Fruit fly (Drosophila melanogaster) whole organism: Measurements from ENCODE around the gene CG32625.

Experiments
- CG8478 ChIP-seq: fragments of >200 bp; optimal IDR thresholded peaks from 2 replicates; lab custom pipeline; 2018; ENCODE audit warnings: inconsistent platforms
- Dll ChIP-seq: fragments of >200 bp; optimal IDR thresholded peaks from 2 replicates; lab custom pipeline; 2017
- EcR ChIP-seq, 2 experiments: fragments of >200 bp; optimal IDR thresholded peaks; 2 replicates each; lab custom pipeline; 2017; ENCODE audit warnings: missing biosample characterization in 2 of 2, missing genetic modification characterization in 2 of 2, missing genetic modification reagents in 2 of 2
- pan ChIP-seq: fragments of >200 bp; optimal IDR thresholded peaks from 2 replicates; lab custom pipeline; 2017
- psq ChIP-seq: fragments of >200 bp; optimal IDR thresholded peaks from 2 replicates; lab custom pipeline; 2017
- usp ChIP-seq: fragments of >200 bp; optimal IDR thresholded peaks from 2 replicates; lab custom pipeline; 2017; ENCODE audit warnings: missing biosample characterization, missing genetic modification characterization, mixed read lengths

Gene CG32625

DNA sequence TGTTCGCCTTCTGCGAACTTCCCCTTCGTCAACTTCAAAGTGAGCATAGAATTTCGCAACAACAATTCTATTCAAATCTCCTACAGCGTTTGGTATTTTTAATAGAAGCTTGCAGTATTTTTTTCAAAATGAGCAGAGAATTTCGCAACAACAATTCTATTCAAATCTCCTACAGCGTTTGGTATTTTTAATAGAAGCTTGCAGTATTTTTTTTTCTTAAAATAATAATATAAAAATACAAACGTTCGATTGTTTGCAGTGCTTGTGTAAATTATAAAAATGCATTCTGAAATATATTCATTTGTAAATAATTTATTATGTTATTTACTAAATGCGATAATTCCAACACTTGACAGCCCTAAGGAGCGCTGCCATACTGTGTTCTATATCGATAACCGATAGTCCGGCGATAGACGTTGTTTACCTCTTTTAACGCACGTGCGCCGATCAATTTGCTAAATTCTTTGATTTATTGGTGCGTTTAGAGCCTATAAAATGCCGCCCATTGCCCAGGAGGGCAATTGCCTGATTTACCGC, at the start of gene CG32625, which contains the start of gene Rtc1:
CG32625 (minus strand) TSS at position 51 of the 537 bp plus-strand sequence.
Rtc1 (plus strand) TSS at position 404 of the 537 bp plus-strand sequence.
- no peak for TF ChIP-seq usp

- TF ChIP-seq pan (no peak), EcR (GFP tag; optimal IDR thresholded peaks at IDR 0.05; lab: Kevin White, UChicago) (no peak), usp (no peak), Dll (lab: Kevin White, UChicago) (no peak)
Measured at dm6 chrX:13805554-13805953, 48.9 kb upstream of the CG32625 start.

dm6 chrX:13804398-13804797, 47.8 kb upstream of the CG32625 start:
- TF ChIP-seq Dll (lab: Kevin White, UChicago) = no peak
- TF ChIP-seq CG8478 (lab: Kevin White, UChicago) = no peak

- no peak for TF ChIP-seq usp
- no peak for TF ChIP-seq CG8478 (lab: Kevin White, UChicago)
- TF ChIP-seq EcR (GFP tag; optimal IDR thresholded peaks at IDR 0.05; lab: Kevin White, UChicago) = no peak
- TF ChIP-seq Dll (lab: Kevin White, UChicago) = no peak
- TF ChIP-seq psq (lab: Kevin White, UChicago) = no peak
- TF ChIP-seq pan = no peak
Measured at dm6 chrX:13800680-13801079, 44.1 kb upstream of the CG32625 start.

dm6 chrX:13797538-13797937, 40.9 kb upstream of the CG32625 start, which contains the start of gene CG10996:
Gene CG10996 (minus strand): TSS chrX:13797638.
- no peak for TF ChIP-seq CG8478 (lab: Kevin White, UChicago)
- TF ChIP-seq usp = no peak
- TF ChIP-seq psq (lab: Kevin White, UChicago) = no peak
- no peak for TF ChIP-seq Dll (lab: Kevin White, UChicago)
- TF ChIP-seq pan = no peak
- no peak for TF ChIP-seq EcR (GFP tag; optimal IDR thresholded peaks at IDR 0.05; lab: Kevin White, UChicago)

DNA sequence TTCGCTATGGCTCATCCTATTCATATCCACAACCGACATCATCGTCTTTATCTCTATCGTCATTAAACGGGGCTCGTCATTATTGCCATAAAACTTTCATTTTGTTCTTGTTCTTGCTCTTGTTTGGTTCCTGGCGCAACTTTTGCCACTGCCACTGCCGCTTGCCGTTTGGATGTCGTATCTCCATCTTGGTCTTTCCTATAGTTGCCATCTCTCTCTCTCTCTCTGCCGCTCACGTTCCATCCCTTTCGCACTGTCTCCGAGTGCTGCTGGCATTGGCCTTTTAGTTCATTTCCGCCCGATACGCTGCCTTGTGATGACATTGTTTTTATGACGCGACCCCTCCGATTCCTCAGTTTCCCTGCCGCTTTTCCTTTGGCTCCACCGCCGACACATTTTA, 35.8 kb upstream of the CG32625 start:
- TF ChIP-seq psq (lab: Kevin White, UChicago) (no peak), usp (no peak), CG8478 (lab: Kevin White, UChicago) (no peak), pan (no peak), EcR (GFP tag; optimal IDR thresholded peaks at IDR 0.05; lab: Kevin White, UChicago) (no peak), Dll (lab: Kevin White, UChicago) (no peak)

- TF ChIP-seq psq (lab: Kevin White, UChicago) (no peak), usp (no peak), pan (no peak), Dll (lab: Kevin White, UChicago) (no peak)
Measured at dm6 chrX:13791011-13791410, 34.4 kb upstream of the CG32625 start, which contains the start of gene CG10993. Gene CG10993 (minus strand): TSS chrX:13791111.

dm6 chrX:13788973-13789682, 32.5 kb upstream of the CG32625 start:
- TF ChIP-seq Dll (lab: Kevin White, UChicago) = no peak
- no peak for TF ChIP-seq pan
- TF ChIP-seq psq (lab: Kevin White, UChicago) = no peak
- no peak for TF ChIP-seq usp
- TF ChIP-seq CG8478 (lab: Kevin White, UChicago) = no peak
- no peak for TF ChIP-seq EcR (GFP tag; optimal IDR thresholded peaks at IDR 0.05; lab: Kevin White, UChicago)

DNA sequence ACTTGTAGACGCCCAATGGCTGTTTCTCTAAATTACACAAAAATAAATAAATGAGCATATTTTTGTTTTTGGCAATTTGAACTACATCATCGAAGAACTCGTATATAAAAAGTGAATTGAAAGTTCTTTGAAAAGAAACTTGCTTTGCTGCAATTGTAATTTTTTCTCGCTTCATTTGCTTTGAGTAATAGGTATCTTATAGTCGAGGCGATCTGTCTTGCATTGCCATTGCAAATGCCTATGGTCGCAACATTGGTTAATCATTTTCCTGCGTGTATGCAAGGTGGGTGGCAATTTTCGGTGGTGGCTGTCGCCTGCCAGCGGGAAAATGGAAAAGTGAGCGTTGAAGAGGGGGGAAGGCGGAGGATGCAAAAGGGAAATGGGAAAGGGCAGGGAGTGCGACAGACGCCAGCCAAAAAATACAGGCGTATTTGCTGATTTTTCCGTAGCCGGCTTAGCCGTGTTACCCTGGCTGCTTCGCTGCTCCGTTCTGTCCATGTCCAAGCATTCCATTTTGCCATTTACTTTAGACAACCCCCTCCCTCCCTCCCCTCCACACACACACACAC, 30.7 kb upstream of the CG32625 start:
- no peak for TF ChIP-seq usp
- TF ChIP-seq CG8478 (lab: Kevin White, UChicago) = no peak
- no peak for TF ChIP-seq Dll (lab: Kevin White, UChicago)
- TF ChIP-seq EcR (GFP tag; optimal IDR thresholded peaks at IDR 0.05; lab: Kevin White, UChicago) = no peak
- TF ChIP-seq psq (lab: Kevin White, UChicago) = no peak
- no peak for TF ChIP-seq pan

dm6 chrX:13786037-13786667, 29.5 kb upstream of the CG32625 start:
- TF ChIP-seq usp = no peak
- TF ChIP-seq pan = no peak
- no peak for TF ChIP-seq CG8478 (lab: Kevin White, UChicago)

DNA sequence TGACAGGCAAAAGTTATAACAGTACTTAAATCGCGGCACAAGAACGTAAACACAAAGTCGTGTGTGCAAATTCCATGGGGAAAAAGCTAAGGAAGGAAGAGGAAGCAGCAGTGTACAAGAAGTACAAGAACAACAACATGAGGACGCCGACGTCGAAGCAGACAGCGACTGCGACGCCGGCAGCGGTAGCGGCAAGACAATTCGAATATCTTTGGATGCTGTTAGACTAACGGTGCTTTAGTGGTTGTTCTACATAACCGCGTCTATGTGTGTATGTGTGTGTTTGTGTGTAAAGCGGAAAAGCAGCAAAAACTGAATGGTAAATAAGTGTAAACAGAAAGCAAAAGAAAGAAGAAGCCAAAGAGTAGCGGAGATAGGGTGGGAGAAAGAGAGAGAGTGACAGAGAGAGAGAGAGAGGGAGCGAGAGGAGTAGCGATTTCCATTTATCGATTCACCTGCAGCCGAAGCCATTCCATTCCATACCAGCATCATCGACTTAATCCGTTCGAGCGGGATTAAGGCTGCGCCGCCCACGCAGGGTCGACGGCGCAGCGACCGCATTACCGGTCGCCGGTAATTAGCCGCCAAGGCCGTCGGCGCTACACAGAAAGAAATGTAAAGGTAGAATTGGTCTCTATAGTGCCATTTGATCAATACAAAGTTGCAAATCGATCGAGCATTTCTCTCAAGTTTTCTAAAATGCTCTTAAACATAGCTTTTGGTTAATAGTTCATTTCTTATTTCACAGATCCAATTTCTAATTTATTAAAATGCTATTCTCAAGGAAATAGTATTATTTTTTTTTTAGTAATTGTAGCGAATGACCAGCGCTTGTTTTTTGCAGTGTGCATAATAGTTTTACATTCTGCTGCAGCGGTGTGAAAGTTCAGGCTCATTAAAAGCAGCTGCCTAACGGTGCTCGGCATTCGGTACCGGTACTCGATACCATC, 27.6 kb upstream of the CG32625 start:
- TF ChIP-seq pan = no peak
- no peak for TF ChIP-seq EcR (GFP tag; optimal IDR thresholded peaks at IDR 0.05; lab: Kevin White, UChicago)
- no peak for TF ChIP-seq CG8478 (lab: Kevin White, UChicago)
- no peak for TF ChIP-seq usp
- no peak for TF ChIP-seq Dll (lab: Kevin White, UChicago)
- TF ChIP-seq psq (lab: Kevin White, UChicago) = no peak

dm6 chrX:13783534-13783949, 26.9 kb upstream of the CG32625 start, which contains the start of gene inaE:
Gene inaE (plus strand): TSS chrX:13783714.
- TF ChIP-seq CG8478 (lab: Kevin White, UChicago) (no peak), Dll (lab: Kevin White, UChicago) (no peak), EcR (GFP tag; optimal IDR thresholded peaks at IDR 0.05; lab: Kevin White, UChicago) (no peak)
